Fruit fly (Drosophila melanogaster): ENCODE data around the gene CG33912.

CG33912 gene

DNA sequence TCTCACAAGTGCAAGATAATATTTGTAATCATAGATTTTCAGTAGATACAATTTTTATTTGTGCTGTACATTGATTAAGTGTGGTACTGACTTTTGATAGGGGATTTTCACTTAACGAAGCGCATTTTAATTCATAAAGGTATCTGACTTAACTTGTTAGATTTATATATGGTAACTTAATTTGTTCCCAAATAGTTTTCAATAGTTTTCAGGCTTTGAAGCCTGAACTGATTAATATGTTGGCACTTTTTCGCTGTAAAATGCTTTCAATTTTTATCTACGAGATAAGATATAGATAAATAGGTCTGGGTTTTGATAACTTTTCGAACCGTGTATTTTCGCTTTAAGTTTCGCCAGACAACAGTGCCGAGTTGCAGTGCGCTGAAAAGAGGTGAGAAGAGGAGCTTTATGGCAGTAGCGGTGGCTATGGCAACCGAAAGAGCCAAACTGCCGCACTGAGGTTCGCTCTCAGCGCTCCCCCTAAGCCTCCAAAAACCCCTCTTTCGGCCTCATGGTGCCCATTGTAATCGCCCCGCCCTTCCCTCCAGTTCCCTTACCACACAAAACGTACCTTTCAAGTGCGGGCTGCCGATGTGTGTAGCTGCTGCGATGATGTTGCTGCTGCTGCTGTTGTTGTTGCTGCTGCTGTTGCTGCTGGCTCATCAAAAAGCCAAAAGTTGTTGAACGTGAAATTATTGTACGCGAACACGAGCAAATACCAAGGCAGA is 21.8 kb downstream of the CG33912 start (continued):
- TF ChIP-seq mirr (GFP tag; optimal IDR thresholded peaks at IDR 0.05): peak; percentile 41
- TF ChIP-seq cato (GFP tag; optimal IDR thresholded peaks at IDR 0.05; ENCODE audit: borderline replicate concordance): no peak
- no peak for TF ChIP-seq Kr (GFP tag; optimal IDR thresholded peaks at IDR 0.05)
- TF ChIP-seq Gsc (GFP tag; IDR thresholded peaks at IDR 0.05): no peak
- 0 out of 2 replicates have a peak, but pooled peaks have one; percentile 24 for TF ChIP-seq rib (GFP tag; IDR thresholded peaks at IDR 0.05)
- no peak for TF ChIP-seq CG13123 (GFP tag; optimal IDR thresholded peaks at IDR 0.05)
- TF ChIP-seq CG15269 (tag; optimal IDR thresholded peaks at IDR 0.05): no peak
- TF ChIP-seq Dref (GFP tag; IDR thresholded peaks at IDR 0.05): no peak
- no peak for TF ChIP-seq schlank (tag; optimal IDR thresholded peaks at IDR 0.05)
- TF ChIP-seq E2f2 (GFP tag; IDR thresholded peaks at IDR 0.05): no peak
- TF ChIP-seq Trl (optimal IDR thresholded peaks at IDR 0.05): peak; percentile 13 to 16
- no peak for TF ChIP-seq Trl (GFP tag; optimal IDR thresholded peaks at IDR 0.05)
- TF ChIP-seq CG32532 (GFP tag; IDR thresholded peaks at IDR 0.05): no peak

DNA sequence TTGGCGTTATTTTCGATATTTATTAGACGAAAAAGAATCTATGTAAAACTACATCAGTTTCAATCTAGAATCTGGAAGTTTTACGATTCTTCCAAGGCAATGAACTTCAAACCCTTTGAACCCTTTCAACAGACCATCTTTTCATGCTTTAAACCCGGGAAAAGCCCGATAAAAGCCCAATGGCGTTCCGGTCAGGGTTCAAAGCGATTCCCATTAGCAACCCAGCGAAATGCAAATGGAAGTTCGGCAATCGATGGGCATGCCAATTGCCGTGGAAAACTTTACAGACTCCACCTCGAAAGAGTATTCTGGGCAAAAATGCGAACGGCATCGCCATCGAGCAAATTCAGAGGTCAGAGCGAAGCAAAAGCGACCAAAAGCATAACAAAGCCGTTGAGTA is 23.0 kb downstream of the CG33912 start:
- TF ChIP-seq CG4424 (GFP tag; optimal IDR thresholded peaks at IDR 0.05): no peak
- TF ChIP-seq Deaf1 (tag; optimal IDR thresholded peaks at IDR 0.05): no peak
- TF ChIP-seq CG8478 (optimal IDR thresholded peaks at IDR 0.05): no peak
- TF ChIP-seq Awh (GFP tag; IDR thresholded peaks at IDR 0.05): 0 out of 2 replicates have a peak, but pooled peaks have one; percentile 33
- TF ChIP-seq Lhr (GFP tag; optimal IDR thresholded peaks at IDR 0.05): no peak
- TF ChIP-seq CG17829 (tag; optimal IDR thresholded peaks at IDR 0.05): no peak
- TF ChIP-seq p53 (GFP tag; optimal IDR thresholded peaks at IDR 0.05): no peak
- no peak for TF ChIP-seq CG11723 (GFP tag; optimal IDR thresholded peaks at IDR 0.05)
- TF ChIP-seq cato (GFP tag; optimal IDR thresholded peaks at IDR 0.05; ENCODE audit: borderline replicate concordance): no peak
- no peak for TF ChIP-seq Hmx (GFP tag; optimal IDR thresholded peaks at IDR 0.05)
- no peak for TF ChIP-seq nau (GFP tag; optimal IDR thresholded peaks at IDR 0.05)
- peak; percentile 6 for TF ChIP-seq fd3F (GFP tag; optimal IDR thresholded peaks at IDR 0.05)
- no peak for TF ChIP-seq Bgb (GFP tag; IDR thresholded peaks at IDR 0.05; ENCODE audit: partially characterized antibody)
- no peak for TF ChIP-seq Hmr (GFP tag; optimal IDR thresholded peaks at IDR 0.05)
- no peak for TF ChIP-seq CG8281 (tag; optimal IDR thresholded peaks at IDR 0.05)
- peak; percentile 2 for TF ChIP-seq D19A (tag; optimal IDR thresholded peaks at IDR 0.05)
- TF ChIP-seq CG3847 (GFP tag; IDR thresholded peaks at IDR 0.05): no peak
- no peak for TF ChIP-seq Optix (GFP tag; IDR thresholded peaks at IDR 0.05)
- TF ChIP-seq Hr39 (optimal IDR thresholded peaks at IDR 0.05): no peak
- no peak for TF ChIP-seq CG2129 (GFP tag; IDR thresholded peaks at IDR 0.05; ENCODE audit: partially characterized antibody)
- peak; percentile 31; the same call in 2 of the 3 replicates for TF ChIP-seq row (GFP tag; IDR thresholded peaks at IDR 0.05)
- peak; percentile 59 for TF ChIP-seq Med (GFP tag)
- no peak for TF ChIP-seq CkIIα-i1 (GFP tag; IDR thresholded peaks at IDR 0.05)
- 0 out of 2 replicates have a peak, but pooled peaks have one; percentile 22 for TF ChIP-seq Rfx (GFP tag; IDR thresholded peaks at IDR 0.05)
- 0 out of 3 replicates have a peak, but pooled peaks have one; percentile 15 for TF ChIP-seq CG6175 (GFP tag; IDR thresholded peaks at IDR 0.05)
- no peak for TF ChIP-seq lov (optimal IDR thresholded peaks at IDR 0.05)
- TF ChIP-seq lov (GFP tag; IDR thresholded peaks at IDR 0.05): no peak
- no peak for TF ChIP-seq pita (GFP tag; optimal IDR thresholded peaks at IDR 0.05)
- no peak for TF ChIP-seq Dref (GFP tag; IDR thresholded peaks at IDR 0.05)
- TF ChIP-seq CG11696 (GFP tag; IDR thresholded peaks at IDR 0.05): no peak
- no peak for TF ChIP-seq CG14014 (GFP tag; IDR thresholded peaks at IDR 0.05)
- TF ChIP-seq CG34376 (GFP tag; optimal IDR thresholded peaks at IDR 0.05): no peak
- TF ChIP-seq ssp (GFP tag; IDR thresholded peaks at IDR 0.05): no peak
- TF ChIP-seq pho (GFP tag; optimal IDR thresholded peaks at IDR 0.05): no peak
- no peak for TF ChIP-seq CG30403 (GFP tag; optimal IDR thresholded peaks at IDR 0.05)
- TF ChIP-seq tio (GFP tag; optimal IDR thresholded peaks at IDR 0.05): no peak
- no peak for TF ChIP-seq bcd (GFP tag; optimal IDR thresholded peaks at IDR 0.05)
- no peak for TF ChIP-seq sug (tag; optimal IDR thresholded peaks at IDR 0.05)
- no peak for TF ChIP-seq Atf3 (GFP tag; optimal IDR thresholded peaks at IDR 0.05)
- 0 out of 2 replicates have a peak, but pooled peaks have one; percentile 18 for TF ChIP-seq CG11247 (GFP tag; IDR thresholded peaks at IDR 0.05)

Data from whole organism, embryonic.